Fruit fly (Drosophila melanogaster) whole organism, prepupa: ENCODE data around the gene CG4374.

ENCODE experiments used
- CG11294 ChIP-seq: fragments of 200-800 bp; sonication (Bioruptor generic); IDR thresholded peaks from 2 replicates; pipeline ENCODE4 v1.3.6; 2022; ENCODE audit warnings: missing biosample characterization, missing genetic modification characterization
- CG11762 ChIP-seq: fragments of 200-800 bp; sonication (Bioruptor generic); optimal IDR thresholded peaks from 3 replicates; lab custom pipeline; 2016; ENCODE audit warnings: missing biosample characterization, missing genetic modification characterization; ENCODE audit not compliant: insufficient read depth
- CG1621 ChIP-seq: fragments of 200-800 bp; sonication (Bioruptor generic); optimal IDR thresholded peaks from 3 replicates; lab custom pipeline; 2018; ENCODE audit warnings: missing biosample characterization, mild to moderate bottlenecking, missing genetic modification characterization
- CG16779 ChIP-seq: fragments of 200-800 bp; sonication (Bioruptor generic); optimal IDR thresholded peaks from 3 replicates; lab custom pipeline; 2017; ENCODE audit warnings: missing biosample characterization, mild to moderate bottlenecking, missing genetic modification characterization
- CG3032 ChIP-seq: fragments of 200-800 bp; optimal IDR thresholded peaks from 2 replicates; lab custom pipeline; 2019; ENCODE audit warnings: missing biosample characterization, mild to moderate bottlenecking, missing genetic modification characterization, moderate library complexity
- CG6808 ChIP-seq: fragments of 200-800 bp; sonication (Bioruptor generic); optimal IDR thresholded peaks from 3 replicates; lab custom pipeline; 2017; ENCODE audit warnings: missing biosample characterization, missing genetic modification characterization, mild to moderate bottlenecking, moderate library complexity, missing genetic modification reagents
- CG9139 ChIP-seq: fragments of 200-800 bp; sonication (Bioruptor generic); optimal IDR thresholded peaks from 3 replicates; lab custom pipeline; 2017; ENCODE audit warnings: missing biosample characterization, mild to moderate bottlenecking, missing genetic modification characterization
- Hr39 ChIP-seq: fragments of 200-800 bp; sonication (Bioruptor generic); optimal IDR thresholded peaks from 2 replicates; lab custom pipeline; 2016; ENCODE audit warnings: missing biosample characterization, missing genetic modification characterization
- OdsH ChIP-seq: fragments of 200-800 bp; sonication (Bioruptor generic); optimal IDR thresholded peaks from 3 replicates; lab custom pipeline; 2016; ENCODE audit warnings: missing biosample characterization, missing genetic modification characterization
- lz ChIP-seq: fragments of 200-800 bp; sonication (Bioruptor generic); optimal IDR thresholded peaks from 3 replicates; lab custom pipeline; 2016; ENCODE audit warnings: missing biosample characterization, missing genetic modification characterization
- salr ChIP-seq, 2 experiments: fragments of 200-800 bp; sonication (Bioruptor generic); optimal IDR thresholded peaks; 3 replicates each; lab custom pipeline; 2016 to 2018; ENCODE audit warnings: missing biosample characterization in 2 of 2, missing genetic modification characterization in 2 of 2, mild to moderate bottlenecking in 1 of 2
- svp ChIP-seq: fragments of 200-800 bp; sonication (Bioruptor generic); peaks from one replicate; lab custom pipeline; 2016; ENCODE audit warnings: missing biosample characterization, missing genetic modification characterization
- topi ChIP-seq: fragments of 200-800 bp; sonication (Bioruptor generic); optimal IDR thresholded peaks from 3 replicates; lab custom pipeline; 2016; ENCODE audit warnings: missing biosample characterization, missing genetic modification characterization

dm6 chr3R:23425107-23425506, 47.0 kb downstream of the CG4374 start:
- TF ChIP-seq topi (GFP tag; lab: Kevin White, UChicago) (peak; percentile 39), salr (GFP tag; optimal IDR thresholded peaks at IDR 0.05; lab: Kevin White, UChicago) (no peak), CG9139 (GFP tag; lab: Kevin White, UChicago) (no peak), Hr39 (GFP tag; lab: Kevin White, UChicago) (peak; percentile 60), CG11762 (GFP tag; lab: Kevin White, UChicago) (no peak), CG1621 (tag; lab: Kevin White, UChicago) (no peak), CG11294 (no peak), lz (peak; percentile 60), OdsH (GFP tag; lab: Kevin White, UChicago) (peak; percentile 14), CG6808 (GFP tag; lab: Kevin White, UChicago) (no peak), CG3032 (tag; lab: Kevin White, UChicago) (no peak), CG16779 (tag; lab: Kevin White, UChicago) (no peak), svp (GFP tag; lab: Kevin White, UChicago) (peak; percentile 91)
